Fruit fly (Drosophila melanogaster) whole organism, embryonic: Measurements from ENCODE around the gene CG14853.
A peak's percentile ranks its signal among the peaks of the same experiment; 100 is the strongest.

Experiments used
- Abd-B ChIP-seq: fragments of 200-800 bp; sonication (Bioruptor generic); optimal IDR thresholded peaks from 2 replicates; lab custom pipeline; 2018; ENCODE audit warnings: missing biosample characterization, mild to moderate bottlenecking, missing genetic modification characterization, moderate library complexity
- B-H2 ChIP-seq: fragments of 200-800 bp; sonication (Bioruptor generic); optimal IDR thresholded peaks from 2 replicates; lab custom pipeline; 2018; ENCODE audit warnings: missing biosample characterization, mild to moderate bottlenecking, missing genetic modification characterization
- Blimp-1 ChIP-seq: fragments of 200-800 bp; sonication (Bioruptor generic); optimal IDR thresholded peaks from 3 replicates; lab custom pipeline; 2018; ENCODE audit warnings: missing biosample characterization, missing genetic modification characterization, mild to moderate bottlenecking, moderate library complexity, missing genetic modification reagents
- Bteb2 ChIP-seq: fragments of 200-800 bp; sonication (Bioruptor generic); optimal IDR thresholded peaks from 2 replicates; lab custom pipeline; 2016; ENCODE audit warnings: missing biosample characterization, missing genetic modification characterization
- CG12769 ChIP-seq: fragments of 200-800 bp; sonication (Bioruptor generic); optimal IDR thresholded peaks from 2 replicates; lab custom pipeline; 2019; ENCODE audit warnings: missing biosample characterization, mild to moderate bottlenecking, missing genetic modification characterization, moderate library complexity
- CG13424 ChIP-seq: fragments of 200-800 bp; sonication (Bioruptor generic); optimal IDR thresholded peaks from 2 replicates; lab custom pipeline; 2019; ENCODE audit warnings: missing biosample characterization, mild to moderate bottlenecking, missing genetic modification characterization, moderate library complexity
- CG18011 ChIP-seq: fragments of 200-800 bp; sonication (Bioruptor generic); optimal IDR thresholded peaks from 2 replicates; lab custom pipeline; 2017; ENCODE audit warnings: missing biosample characterization, missing genetic modification characterization, mild to moderate bottlenecking, moderate library complexity, missing genotype
- CG3407 ChIP-seq: fragments of 200-800 bp; sonication (Bioruptor generic); optimal IDR thresholded peaks from 2 replicates; lab custom pipeline; 2018; ENCODE audit warnings: missing biosample characterization, mild to moderate bottlenecking, missing genetic modification characterization
- CG34376 ChIP-seq: fragments of 200-800 bp; sonication (Bioruptor generic); optimal IDR thresholded peaks from 2 replicates; lab custom pipeline; 2018; ENCODE audit warnings: missing biosample characterization, mild to moderate bottlenecking, missing genetic modification characterization
- CG4404 ChIP-seq: fragments of 200-800 bp; sonication (Bioruptor generic); IDR thresholded peaks from 2 replicates; pipeline ENCODE4 v1.3.6; 2022; ENCODE audit warnings: missing biosample characterization, missing genetic modification characterization
- CG4854 ChIP-seq: fragments of 200-800 bp; sonication (Bioruptor generic); optimal IDR thresholded peaks from 2 replicates; lab custom pipeline; 2016; ENCODE audit warnings: missing biosample characterization, missing genetic modification characterization, inconsistent platforms
- CG6272 ChIP-seq: fragments of 200-800 bp; sonication (Bioruptor generic); IDR thresholded peaks from 2 replicates; pipeline ENCODE4 v1.3.6; 2022; ENCODE audit warnings: missing biosample characterization, missing genetic modification characterization
- CG8281 ChIP-seq: fragments of 200-800 bp; sonication (Bioruptor generic); optimal IDR thresholded peaks from 2 replicates; lab custom pipeline; 2018; ENCODE audit warnings: missing biosample characterization, mild to moderate bottlenecking, missing genetic modification characterization, moderate library complexity
- CG8359 ChIP-seq: fragments of 200-800 bp; sonication (Bioruptor generic); optimal IDR thresholded peaks from 2 replicates; lab custom pipeline; 2017; ENCODE audit warnings: missing biosample characterization, mild to moderate bottlenecking, missing genetic modification characterization, borderline replicate concordance
- CG8944 ChIP-seq: fragments of 200-800 bp; sonication (Bioruptor generic); optimal IDR thresholded peaks from 3 replicates; lab custom pipeline; 2016; ENCODE audit warnings: missing biosample characterization, missing genetic modification characterization
- CG9437 ChIP-seq: fragments of 200-800 bp; sonication (Bioruptor generic); optimal IDR thresholded peaks from 2 replicates; lab custom pipeline; 2018; ENCODE audit warnings: missing biosample characterization, mild to moderate bottlenecking, missing genetic modification characterization
- ERR ChIP-seq: fragments of 200-800 bp; sonication (Bioruptor generic); optimal IDR thresholded peaks from 2 replicates; lab custom pipeline; 2016; ENCODE audit warnings: missing biosample characterization, missing genetic modification characterization
- Elba2 ChIP-seq: fragments of 200-800 bp; sonication (Bioruptor generic); optimal IDR thresholded peaks from 3 replicates; lab custom pipeline; 2016; ENCODE audit warnings: missing biosample characterization, missing genetic modification characterization
- Fer1 ChIP-seq: fragments of 200-800 bp; sonication (Bioruptor generic); optimal IDR thresholded peaks from 2 replicates; lab custom pipeline; 2017; ENCODE audit warnings: missing biosample characterization, mild to moderate bottlenecking, missing genetic modification characterization
- Hr3 ChIP-seq: fragments of 200-800 bp; sonication (Bioruptor generic); optimal IDR thresholded peaks from 3 replicates; lab custom pipeline; 2016; ENCODE audit warnings: missing biosample characterization, missing genetic modification characterization
- MTF-1 ChIP-seq: fragments of 200-800 bp; sonication (Bioruptor generic); optimal IDR thresholded peaks from 2 replicates; lab custom pipeline; 2018; ENCODE audit warnings: missing biosample characterization, mild to moderate bottlenecking, missing genetic modification characterization, borderline replicate concordance
- Meics ChIP-seq: fragments of 200-800 bp; sonication (Bioruptor generic); optimal IDR thresholded peaks from 2 replicates; lab custom pipeline; 2017; ENCODE audit warnings: missing biosample characterization, mild to moderate bottlenecking, missing genetic modification characterization
- Mrtf ChIP-seq: fragments of 200-800 bp; sonication (Bioruptor generic); IDR thresholded peaks from 3 replicates; pipeline ENCODE4 v1.3.6; 2022; ENCODE audit warnings: missing biosample characterization, missing genetic modification characterization
- NfI ChIP-seq: fragments of 200-800 bp; sonication (Bioruptor generic); optimal IDR thresholded peaks from 3 replicates; lab custom pipeline; 2018; ENCODE audit warnings: missing biosample characterization, mild to moderate bottlenecking, missing genetic modification characterization, moderate library complexity
- Poxn ChIP-seq: fragments of 200-800 bp; sonication (Bioruptor generic); IDR thresholded peaks from 2 replicates; pipeline ENCODE4 v1.3.6; 2022; ENCODE audit warnings: missing biosample characterization, missing genetic modification characterization
- Rfx ChIP-seq: fragments of 200-800 bp; sonication (Bioruptor generic); IDR thresholded peaks from 2 replicates; pipeline ENCODE4 v1.3.6; 2022; ENCODE audit warnings: missing biosample characterization, missing genetic modification characterization
- Sry-δ ChIP-seq: fragments of 200-800 bp; sonication (Bioruptor generic); optimal IDR thresholded peaks from 2 replicates; lab custom pipeline; 2016; ENCODE audit warnings: missing biosample characterization, missing genetic modification characterization
- TFAM ChIP-seq: fragments of 200-800 bp; sonication (Bioruptor generic); optimal IDR thresholded peaks from 2 replicates; lab custom pipeline; 2017; ENCODE audit warnings: missing biosample characterization, missing genetic modification characterization, inconsistent platforms
- Xrp1 ChIP-seq: fragments of 200-800 bp; sonication (Bioruptor generic); IDR thresholded peaks from 2 replicates; pipeline ENCODE4 v1.3.6; 2022; ENCODE audit warnings: missing biosample characterization, missing genetic modification characterization
- amos ChIP-seq: fragments of 200-800 bp; sonication (Bioruptor generic); IDR thresholded peaks from 2 replicates; pipeline ENCODE4 v1.3.6; 2022; ENCODE audit warnings: missing biosample characterization, missing genetic modification characterization; ENCODE audit not compliant: partially characterized antibody
- aop ChIP-seq: fragments of 200-800 bp; sonication (Bioruptor generic); IDR thresholded peaks from 2 replicates; pipeline ENCODE4 v1.3.6; 2022; ENCODE audit warnings: missing biosample characterization, missing genetic modification characterization
- ash1 ChIP-seq: fragments of 200-800 bp; sonication (Bioruptor generic); optimal IDR thresholded peaks from 2 replicates; lab custom pipeline; 2018; ENCODE audit warnings: missing biosample characterization, mild to moderate bottlenecking, missing genetic modification characterization
- bcd ChIP-seq: fragments of 200-800 bp; sonication (Bioruptor generic); optimal IDR thresholded peaks from 2 replicates; lab custom pipeline; 2017; ENCODE audit warnings: missing biosample characterization, mild to moderate bottlenecking, missing genetic modification characterization
- dimm ChIP-seq: fragments of 200-800 bp; sonication (Bioruptor generic); IDR thresholded peaks from 2 replicates; pipeline ENCODE4 v1.3.6; 2022; ENCODE audit warnings: missing biosample characterization, missing genetic modification characterization
- fu2 ChIP-seq: fragments of 200-800 bp; sonication (Bioruptor generic); optimal IDR thresholded peaks from 2 replicates; lab custom pipeline; 2016; ENCODE audit warnings: missing biosample characterization, missing genetic modification characterization
- hkb ChIP-seq, 2 experiments: fragments of 200-800 bp in 1 of 2; fragments of >200 bp in 1 of 2; sonication (Bioruptor generic) in 1 of 2; IDR thresholded peaks in 1 of 2; optimal IDR thresholded peaks in 1 of 2; 2 replicates each; pipeline versions ENCODE4 v1.3.6 to Lab custom; 2017 to 2022; ENCODE audit warnings: missing biosample characterization in 1 of 2, missing genetic modification characterization in 1 of 2
- ken ChIP-seq: fragments of 200-800 bp; sonication (Bioruptor generic); IDR thresholded peaks from 3 replicates; pipeline ENCODE4 v1.3.6; 2022; ENCODE audit warnings: missing biosample characterization, missing genetic modification characterization
- lab ChIP-seq: fragments of 200-800 bp; sonication (Bioruptor generic); optimal IDR thresholded peaks from 3 replicates; lab custom pipeline; 2017; ENCODE audit warnings: missing biosample characterization, missing genetic modification characterization, mild to moderate bottlenecking, moderate library complexity, missing genetic modification reagents
- mirr ChIP-seq: fragments of 200-800 bp; sonication (Bioruptor generic); optimal IDR thresholded peaks from 3 replicates; lab custom pipeline; 2018; ENCODE audit warnings: missing biosample characterization, mild to moderate bottlenecking, missing genetic modification characterization
- nerfin-2 ChIP-seq: fragments of 200-800 bp; sonication (Bioruptor generic); IDR thresholded peaks from 2 replicates; pipeline ENCODE4 v1.3.6; 2022; ENCODE audit warnings: missing biosample characterization, missing genetic modification characterization; ENCODE audit not compliant: partially characterized antibody
- p53 ChIP-seq: fragments of 200-800 bp; sonication (Bioruptor generic); optimal IDR thresholded peaks from 2 replicates; lab custom pipeline; 2016; ENCODE audit warnings: missing biosample characterization, missing genetic modification characterization
- pan ChIP-seq, 4 experiments: fragments of >200 bp in 3 of 4; fragments of 200-800 bp in 1 of 4; sonication (Bioruptor generic) in 1 of 4; optimal IDR thresholded peaks in 3 of 4; IDR thresholded peaks in 1 of 4; 2 replicates each; pipeline versions ENCODE4 v1.3.6 to Lab custom; 2017 to 2022; ENCODE audit warnings: missing biosample characterization in 2 of 4, missing genetic modification characterization in 2 of 4, mixed read lengths in 1 of 4
- phol ChIP-seq: fragments of 200-800 bp; sonication (Bioruptor generic); optimal IDR thresholded peaks from 3 replicates; lab custom pipeline; 2018; ENCODE audit warnings: missing biosample characterization, mild to moderate bottlenecking, missing genetic modification characterization, moderate library complexity
- ro ChIP-seq: fragments of 200-800 bp; sonication (Bioruptor generic); IDR thresholded peaks from 2 replicates; pipeline ENCODE4 v1.3.6; 2022; ENCODE audit warnings: missing biosample characterization, missing genetic modification characterization
- sob ChIP-seq: fragments of 200-800 bp; sonication (Bioruptor generic); IDR thresholded peaks from 2 replicates; pipeline ENCODE4 v1.3.6; 2022; ENCODE audit warnings: missing biosample characterization, missing genetic modification characterization
- ssp ChIP-seq: fragments of 200-800 bp; sonication (Bioruptor generic); IDR thresholded peaks from 2 replicates; pipeline ENCODE4 v1.3.6; 2022; ENCODE audit warnings: missing biosample characterization, missing genetic modification characterization
- trh ChIP-seq: fragments of 200-800 bp; sonication (Bioruptor generic); optimal IDR thresholded peaks from 2 replicates; lab custom pipeline; 2016; ENCODE audit warnings: missing biosample characterization, missing genetic modification characterization
- wdn ChIP-seq: fragments of 200-800 bp; sonication (Bioruptor generic); IDR thresholded peaks from 2 replicates; pipeline ENCODE4 v1.3.6; 2022; ENCODE audit warnings: missing biosample characterization, missing genetic modification characterization
- wor ChIP-seq: fragments of 200-800 bp; sonication (Bioruptor generic); IDR thresholded peaks from 2 replicates; pipeline ENCODE4 v1.3.6; 2022; ENCODE audit warnings: missing biosample characterization, missing genetic modification characterization

Gene CG14853

DNA sequence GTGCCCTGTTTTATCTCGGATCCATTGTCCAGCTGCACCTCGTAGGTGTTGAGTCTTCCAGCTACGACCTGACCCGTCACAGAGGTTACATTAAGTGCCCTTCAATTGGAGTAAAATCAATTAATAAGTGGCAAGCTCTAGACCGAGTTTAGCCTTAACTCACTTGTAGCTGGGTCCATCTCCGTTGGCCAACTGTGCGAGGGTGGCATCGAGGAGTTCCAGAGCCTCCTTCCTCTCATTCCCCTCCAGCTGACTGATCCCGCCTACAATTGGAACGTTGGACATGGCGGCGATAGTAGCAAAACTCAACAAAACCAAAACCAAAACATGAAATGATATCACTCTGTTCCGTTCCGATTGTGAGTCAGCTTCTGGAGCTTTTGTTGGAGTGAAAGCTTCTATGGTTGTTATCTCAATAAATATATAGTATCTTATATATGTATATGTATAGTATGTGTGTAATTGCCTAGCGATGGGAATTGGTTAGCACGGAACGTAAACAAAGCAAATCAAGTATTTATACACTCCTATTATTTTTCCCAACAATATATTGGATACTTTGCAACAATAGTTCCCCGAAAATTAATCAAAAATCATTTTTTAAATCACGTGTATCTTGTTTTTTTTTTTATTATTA, 40.8 kb upstream of the CG14853 start, which contains the start of gene CG8066 (continued):
- no peak for TF ChIP-seq MTF-1 (GFP tag; lab: Kevin White, UChicago)
- peak; percentile 30 for TF ChIP-seq CG34376 (GFP tag; lab: Kevin White, UChicago)
- no peak for TF ChIP-seq CG9437 (GFP tag; lab: Kevin White, UChicago)
- peak; percentile 11 for TF ChIP-seq mirr (GFP tag; lab: Kevin White, UChicago)
- 0 out of 3 replicates have a peak, but pooled peaks have one; percentile 23 for TF ChIP-seq ken (GFP tag; lab: Robert Waterston, UW)
- TF ChIP-seq wdn, result no peak
- TF ChIP-seq bcd (GFP tag; lab: Kevin White, UChicago), result no peak
- no peak for TF ChIP-seq CG4854 (GFP tag; lab: Kevin White, UChicago)
- TF ChIP-seq Fer1 (GFP tag; lab: Kevin White, UChicago), result peak; percentile 44
- no peak for TF ChIP-seq Hr3
- peak; percentile 24 for TF ChIP-seq CG12769 (tag; lab: Kevin White, UChicago)
- TF ChIP-seq NfI (GFP tag; lab: Kevin White, UChicago), result peak; percentile 4
- TF ChIP-seq CG8944 (GFP tag; lab: Kevin White, UChicago), result no peak
- TF ChIP-seq wor (GFP tag; lab: Robert Waterston, UW), result no peak
- no peak for TF ChIP-seq Xrp1 (GFP tag; lab: Robert Waterston, UW)
- peak; percentile 4; the same call in 1 of the 2 replicates for TF ChIP-seq Rfx
- no peak for TF ChIP-seq TFAM (GFP tag; lab: Kevin White, UChicago)
- peak; percentile 63 for TF ChIP-seq B-H2
- no peak for TF ChIP-seq Bteb2 (GFP tag; lab: Kevin White, UChicago)
- 0 out of 2 replicates have a peak, but pooled peaks have one; percentile 21 for TF ChIP-seq sob (GFP tag; lab: Robert Waterston, UW)
- no peak for TF ChIP-seq Abd-B
- TF ChIP-seq nerfin-2, result no peak
- no peak for TF ChIP-seq pan (optimal IDR thresholded peaks at IDR 0.05; lab: Kevin White, UChicago)
- no peak for TF ChIP-seq pan (GFP tag; optimal IDR thresholded peaks at IDR 0.05 in 1 of 2, IDR thresholded peaks at IDR 0.05 in 1 of 2)
- no peak for TF ChIP-seq CG8359 (GFP tag; lab: Kevin White, UChicago)
- no peak for TF ChIP-seq Poxn
- TF ChIP-seq ERR (GFP tag; lab: Kevin White, UChicago), result no peak
- TF ChIP-seq ssp (GFP tag; lab: Robert Waterston, UW), result no peak
- TF ChIP-seq Meics (GFP tag; lab: Kevin White, UChicago), result peak; percentile 36
- no peak for TF ChIP-seq CG6272 (GFP tag; lab: Robert Waterston, UW)
- peak; percentile 32 for TF ChIP-seq Sry-δ (GFP tag; lab: Kevin White, UChicago)
- TF ChIP-seq aop (GFP tag; lab: Robert Waterston, UW), result no peak
- TF ChIP-seq hkb (optimal IDR thresholded peaks at IDR 0.05; lab: Kevin White, UChicago), result no peak
- 0 out of 2 replicates have a peak, but pooled peaks have one; percentile 21 for TF ChIP-seq hkb (GFP tag; IDR thresholded peaks at IDR 0.05; lab: Robert Waterston, UW)
- no peak for TF ChIP-seq p53 (GFP tag; lab: Kevin White, UChicago)
- no peak for TF ChIP-seq ash1 (GFP tag; lab: Kevin White, UChicago)
- peak; percentile 68 for TF ChIP-seq lab (GFP tag; lab: Kevin White, UChicago)
- TF ChIP-seq CG8281 (tag; lab: Kevin White, UChicago), result no peak
- no peak for TF ChIP-seq dimm
- peak; percentile 53; the same call in 1 of the 2 replicates for TF ChIP-seq amos
- peak; percentile 15 for TF ChIP-seq Blimp-1 (GFP tag; lab: Kevin White, UChicago)
- TF ChIP-seq fu2 (GFP tag; lab: Kevin White, UChicago), result no peak
- no peak for TF ChIP-seq phol (tag; lab: Kevin White, UChicago)
- no peak for TF ChIP-seq Elba2 (GFP tag; lab: Kevin White, UChicago)
- peak; percentile 22 for TF ChIP-seq CG18011 (GFP tag; lab: Kevin White, UChicago)
- no peak for TF ChIP-seq CG4404
- TF ChIP-seq trh, result no peak
- TF ChIP-seq ro, result no peak
- TF ChIP-seq CG3407 (GFP tag; lab: Kevin White, UChicago), result no peak
- peak; percentile 38 for TF ChIP-seq CG13424 (tag; lab: Kevin White, UChicago)
- no peak for TF ChIP-seq Mrtf (GFP tag; lab: Robert Waterston, UW)
